Fruit fly (Drosophila melanogaster) whole organism, embryonic: ENCODE results near the gene OS9.

ENCODE experiments used
- Adf1 ChIP-seq: fragments of 200-800 bp; sonication (Bioruptor generic); IDR thresholded peaks from 2 replicates; pipeline ENCODE4 v1.3.6; 2022; ENCODE audit warnings: missing biosample characterization, missing genetic modification characterization
- Antp ChIP-seq: fragments of 200-800 bp; sonication (Bioruptor generic); optimal IDR thresholded peaks from 3 replicates; lab custom pipeline; 2016; ENCODE audit warnings: missing biosample characterization, missing genetic modification characterization
- Atf6 ChIP-seq: fragments of 200-800 bp; sonication (Bioruptor generic); IDR thresholded peaks from 2 replicates; pipeline ENCODE4 v1.3.6; 2022; ENCODE audit warnings: missing biosample characterization, missing genetic modification characterization
- B-H2 ChIP-seq: fragments of 200-800 bp; sonication (Bioruptor generic); optimal IDR thresholded peaks from 2 replicates; lab custom pipeline; 2018; ENCODE audit warnings: missing biosample characterization, mild to moderate bottlenecking, missing genetic modification characterization
- CG10654 ChIP-seq: fragments of 200-800 bp; sonication (Bioruptor generic); optimal IDR thresholded peaks from 2 replicates; lab custom pipeline; 2016; ENCODE audit warnings: missing biosample characterization, missing genetic modification characterization
- CG10979 ChIP-seq: fragments of 200-800 bp; sonication (Bioruptor generic); optimal IDR thresholded peaks from 2 replicates; lab custom pipeline; 2018; ENCODE audit warnings: missing biosample characterization, mild to moderate bottlenecking, missing genetic modification characterization, moderate library complexity
- CG11085 ChIP-seq: fragments of 200-800 bp; sonication (Bioruptor generic); IDR thresholded peaks from 2 replicates; pipeline ENCODE4 v1.3.6; 2022; ENCODE audit warnings: missing biosample characterization, missing genetic modification characterization
- CG11398 ChIP-seq: fragments of 200-800 bp; sonication (Bioruptor generic); optimal IDR thresholded peaks from 2 replicates; lab custom pipeline; 2016; ENCODE audit warnings: missing biosample characterization, missing genetic modification characterization
- CG12155 ChIP-seq: fragments of 200-800 bp; sonication (Bioruptor generic); optimal IDR thresholded peaks from 3 replicates; lab custom pipeline; 2016; ENCODE audit warnings: missing biosample characterization, missing genetic modification characterization
- CG12659 ChIP-seq: fragments of 200-800 bp; sonication (Bioruptor generic); optimal IDR thresholded peaks from 3 replicates; lab custom pipeline; 2017; ENCODE audit warnings: mild to moderate bottlenecking, missing biosample characterization, missing genetic modification reagents, missing genetic modification characterization
- CG12769 ChIP-seq: fragments of 200-800 bp; sonication (Bioruptor generic); optimal IDR thresholded peaks from 2 replicates; lab custom pipeline; 2019; ENCODE audit warnings: missing biosample characterization, mild to moderate bottlenecking, missing genetic modification characterization, moderate library complexity
- CG13775 ChIP-seq: fragments of 200-800 bp; sonication (Bioruptor generic); optimal IDR thresholded peaks from 3 replicates; lab custom pipeline; 2017; ENCODE audit warnings: missing biosample characterization, mild to moderate bottlenecking, missing genetic modification characterization
- CG15479 ChIP-seq: fragments of 200-800 bp; sonication (Bioruptor generic); optimal IDR thresholded peaks from 3 replicates; lab custom pipeline; 2019; ENCODE audit warnings: missing biosample characterization, mild to moderate bottlenecking, missing genetic modification characterization, moderate library complexity
- CG18476 ChIP-seq: fragments of 200-800 bp; sonication (Bioruptor generic); optimal IDR thresholded peaks from 2 replicates; lab custom pipeline; 2016; ENCODE audit warnings: missing biosample characterization, mild to moderate bottlenecking, missing genetic modification characterization
- CG2199 ChIP-seq: fragments of 200-800 bp; sonication (Bioruptor generic); IDR thresholded peaks from 3 replicates; pipeline ENCODE4 v1.3.6; 2022; ENCODE audit warnings: missing biosample characterization, missing genetic modification characterization
- CG2678 ChIP-seq: fragments of 200-800 bp; sonication (Bioruptor generic); optimal IDR thresholded peaks from 3 replicates; lab custom pipeline; 2019; ENCODE audit warnings: missing biosample characterization, mild to moderate bottlenecking, missing genetic modification characterization, moderate library complexity
- CG3847 ChIP-seq: fragments of 200-800 bp; sonication (Bioruptor generic); IDR thresholded peaks from 2 replicates; pipeline ENCODE4 v1.3.6; 2022; ENCODE audit warnings: missing biosample characterization, missing genetic modification characterization
- CG6765 ChIP-seq: fragments of 200-800 bp; sonication (Bioruptor generic); optimal IDR thresholded peaks from 3 replicates; lab custom pipeline; 2017; ENCODE audit warnings: missing biosample characterization, mild to moderate bottlenecking, missing genetic modification characterization
- CG7357 ChIP-seq: fragments of 200-800 bp; sonication (Bioruptor generic); IDR thresholded peaks from 3 replicates; pipeline ENCODE4 v1.3.6; 2022; ENCODE audit warnings: missing biosample characterization, missing genetic modification characterization
- CG7928 ChIP-seq: fragments of 200-800 bp; sonication (Bioruptor generic); optimal IDR thresholded peaks from 2 replicates; lab custom pipeline; 2017; ENCODE audit warnings: missing biosample characterization, mild to moderate bottlenecking, missing genetic modification characterization
- CG8765 ChIP-seq: fragments of 200-800 bp; sonication (Bioruptor generic); IDR thresholded peaks from 2 replicates; pipeline ENCODE4 v1.3.6; 2022; ENCODE audit warnings: missing biosample characterization, missing genetic modification characterization
- CG9437 ChIP-seq: fragments of 200-800 bp; sonication (Bioruptor generic); optimal IDR thresholded peaks from 2 replicates; lab custom pipeline; 2018; ENCODE audit warnings: missing biosample characterization, mild to moderate bottlenecking, missing genetic modification characterization
- CG9876 ChIP-seq: fragments of 200-800 bp; sonication (Bioruptor generic); optimal IDR thresholded peaks from 2 replicates; lab custom pipeline; 2016; ENCODE audit warnings: missing biosample characterization, missing genetic modification characterization
- CHES-1-like ChIP-seq: fragments of 200-800 bp; sonication (Bioruptor generic); optimal IDR thresholded peaks from 2 replicates; lab custom pipeline; 2016; ENCODE audit warnings: missing biosample characterization, missing genetic modification characterization
- D19A ChIP-seq: fragments of 200-800 bp; optimal IDR thresholded peaks from 3 replicates; lab custom pipeline; 2019; ENCODE audit warnings: missing biosample characterization, mild to moderate bottlenecking, missing genetic modification characterization, moderate library complexity
- Drgx ChIP-seq: fragments of 200-800 bp; sonication (Bioruptor generic); IDR thresholded peaks from 2 replicates; pipeline ENCODE4 v1.3.6; 2022; ENCODE audit warnings: missing biosample characterization, missing genetic modification characterization
- Elba2 ChIP-seq: fragments of 200-800 bp; sonication (Bioruptor generic); optimal IDR thresholded peaks from 3 replicates; lab custom pipeline; 2016; ENCODE audit warnings: missing biosample characterization, missing genetic modification characterization
- Fer1 ChIP-seq: fragments of 200-800 bp; sonication (Bioruptor generic); optimal IDR thresholded peaks from 2 replicates; lab custom pipeline; 2017; ENCODE audit warnings: missing biosample characterization, mild to moderate bottlenecking, missing genetic modification characterization
- Gsc ChIP-seq: fragments of 200-800 bp; sonication (Bioruptor generic); IDR thresholded peaks from 2 replicates; pipeline ENCODE4 v1.3.6; 2022; ENCODE audit warnings: missing biosample characterization, missing genetic modification characterization
- HLH4C ChIP-seq: fragments of 200-800 bp; sonication (Bioruptor generic); IDR thresholded peaks from 3 replicates; pipeline ENCODE4 v1.3.6; 2022; ENCODE audit warnings: missing biosample characterization, missing genetic modification characterization; ENCODE audit not compliant: partially characterized antibody
- HLHmδ ChIP-seq: fragments of 200-800 bp; sonication (Bioruptor generic); optimal IDR thresholded peaks from 2 replicates; lab custom pipeline; 2018; ENCODE audit warnings: missing biosample characterization, mild to moderate bottlenecking, missing genetic modification characterization, moderate library complexity
- Hand ChIP-seq: fragments of 200-800 bp; sonication (Bioruptor generic); optimal IDR thresholded peaks from 2 replicates; lab custom pipeline; 2017; ENCODE audit warnings: mild to moderate bottlenecking, missing biosample characterization, missing genetic modification reagents, missing genetic modification characterization
- HmgZ ChIP-seq: fragments of 200-800 bp; sonication (Bioruptor generic); optimal IDR thresholded peaks from 2 replicates; lab custom pipeline; 2018; ENCODE audit warnings: missing biosample characterization, mild to moderate bottlenecking, missing genetic modification characterization
- MBD-R2 ChIP-seq: fragments of 200-800 bp; sonication (Bioruptor generic); IDR thresholded peaks from 2 replicates; pipeline ENCODE4 v1.3.6; 2022; ENCODE audit warnings: missing biosample characterization, missing genetic modification characterization
- NK7.1 ChIP-seq: fragments of 200-800 bp; sonication (Bioruptor generic); optimal IDR thresholded peaks from 3 replicates; lab custom pipeline; 2016; ENCODE audit warnings: missing biosample characterization, missing genetic modification characterization
- Tbp ChIP-seq: fragments of >200 bp; optimal IDR thresholded peaks from 2 replicates; lab custom pipeline; 2018; ENCODE audit warnings: missing biosample characterization, missing genetic modification characterization
- amos ChIP-seq: fragments of 200-800 bp; sonication (Bioruptor generic); IDR thresholded peaks from 2 replicates; pipeline ENCODE4 v1.3.6; 2022; ENCODE audit warnings: missing biosample characterization, missing genetic modification characterization; ENCODE audit not compliant: partially characterized antibody
- chm ChIP-seq: fragments of 200-800 bp; sonication (Bioruptor generic); IDR thresholded peaks from 2 replicates; pipeline ENCODE4 v1.3.6; 2022; ENCODE audit warnings: missing biosample characterization, missing genetic modification characterization
- eve ChIP-seq, 2 experiments: fragments of >200 bp; optimal IDR thresholded peaks; 2 replicates each; lab custom pipeline; 2017; ENCODE audit warnings: missing biosample characterization in 2 of 2, missing genetic modification characterization in 2 of 2
- gt ChIP-seq: fragments of 200-800 bp; sonication (Bioruptor generic); IDR thresholded peaks from 2 replicates; pipeline ENCODE4 v1.3.6; 2022; ENCODE audit warnings: missing biosample characterization, missing genetic modification characterization
- h ChIP-seq: fragments of >200 bp; optimal IDR thresholded peaks from 2 replicates; lab custom pipeline; 2017
- lilli ChIP-seq: fragments of 200-800 bp; sonication (Bioruptor generic); optimal IDR thresholded peaks from 3 replicates; lab custom pipeline; 2016; ENCODE audit warnings: missing biosample characterization, missing genetic modification characterization
- onecut ChIP-seq: fragments of 200-800 bp; sonication (Bioruptor generic); IDR thresholded peaks from 2 replicates; pipeline ENCODE4 v1.3.6; 2022; ENCODE audit warnings: missing biosample characterization, missing genetic modification characterization
- org-1 ChIP-seq: fragments of 200-800 bp; sonication (Bioruptor generic); optimal IDR thresholded peaks from 2 replicates; lab custom pipeline; 2017; ENCODE audit warnings: missing biosample characterization, missing genetic modification characterization
- peb ChIP-seq: fragments of 200-800 bp; sonication (Bioruptor generic); IDR thresholded peaks from 2 replicates; pipeline ENCODE4 v1.3.6; 2022; ENCODE audit warnings: missing biosample characterization, missing genetic modification characterization
- repo ChIP-seq: fragments of 200-800 bp; sonication (Bioruptor generic); optimal IDR thresholded peaks from 2 replicates; lab custom pipeline; 2016; ENCODE audit warnings: missing biosample characterization, missing genetic modification characterization
- sima ChIP-seq: fragments of 200-800 bp; sonication (Bioruptor generic); optimal IDR thresholded peaks from 2 replicates; lab custom pipeline; 2016; ENCODE audit warnings: missing biosample characterization, missing genetic modification characterization
- sna ChIP-seq: fragments of 200-800 bp; sonication (Bioruptor generic); IDR thresholded peaks from 2 replicates; pipeline ENCODE4 v1.3.6; 2022; ENCODE audit warnings: missing biosample characterization, missing genetic modification characterization; ENCODE audit not compliant: partially characterized antibody
- ssp ChIP-seq: fragments of 200-800 bp; sonication (Bioruptor generic); IDR thresholded peaks from 2 replicates; pipeline ENCODE4 v1.3.6; 2022; ENCODE audit warnings: missing biosample characterization, missing genetic modification characterization
- tna ChIP-seq: fragments of 200-800 bp; sonication (Bioruptor generic); IDR thresholded peaks from 2 replicates; pipeline ENCODE4 v1.3.6; 2022; ENCODE audit warnings: missing biosample characterization, missing genetic modification characterization; ENCODE audit not compliant: partially characterized antibody
- z ChIP-seq: fragments of 200-800 bp; sonication (Bioruptor generic); IDR thresholded peaks from 3 replicates; pipeline ENCODE4 v1.3.6; 2022; ENCODE audit warnings: missing biosample characterization, missing genetic modification characterization

The OS9 gene

dm6 chr2L:19935085-19935846, 31.0 kb downstream of the OS9 start (continued):
- TF ChIP-seq chm (GFP tag; lab: Robert Waterston, UW) (peak; percentile 79), CG12155 (GFP tag; lab: Kevin White, UChicago) (no peak), HLHmδ (peak; percentile 81), Fer1 (GFP tag; lab: Kevin White, UChicago) (peak; percentile 52), CG8765 (GFP tag; lab: Robert Waterston, UW) (no peak), onecut (GFP tag; lab: Robert Waterston, UW) (no peak), MBD-R2 (GFP tag; lab: Robert Waterston, UW) (no peak), repo (GFP tag; lab: Kevin White, UChicago) (no peak), h (lab: Kevin White, UChicago) (no peak), eve (GFP tag; optimal IDR thresholded peaks at IDR 0.05; lab: Kevin White, UChicago) (peak in 1 of 2 experiments; percentile 5), HmgZ (tag; lab: Kevin White, UChicago) (peak; percentile 70), NK7.1 (GFP tag; lab: Kevin White, UChicago) (no peak), z (GFP tag; lab: Robert Waterston, UW) (peak; percentile 68; the same call in 2 of the 3 replicates), CG11398 (GFP tag; lab: Kevin White, UChicago) (no peak), CG7928 (GFP tag; lab: Kevin White, UChicago) (no peak), sima (GFP tag; lab: Kevin White, UChicago) (no peak), CG12769 (tag; lab: Kevin White, UChicago) (peak; percentile 80), CG13775 (GFP tag; lab: Kevin White, UChicago) (no peak), CG9876 (GFP tag; lab: Kevin White, UChicago) (no peak), ssp (no peak), lilli (GFP tag; lab: Kevin White, UChicago) (no peak), Hand (GFP tag; lab: Kevin White, UChicago) (no peak), CG9437 (no peak), Tbp (GFP tag; lab: Kevin White, UChicago) (no peak), CG3847 (no peak), Gsc (GFP tag; lab: Robert Waterston, UW) (no peak), CG2678 (tag; lab: Kevin White, UChicago) (peak; percentile 27), Drgx (GFP tag; lab: Robert Waterston, UW) (peak; percentile 44; the same call in 1 of the 2 replicates), sna (GFP tag; lab: Robert Waterston, UW) (no peak), CG18476 (GFP tag; lab: Kevin White, UChicago) (no peak), CHES-1-like (GFP tag; lab: Kevin White, UChicago) (peak; percentile 9), CG15479 (GFP tag; lab: Kevin White, UChicago) (peak; percentile 18), peb (no peak), CG11085 (GFP tag; lab: Robert Waterston, UW) (no peak), amos (GFP tag; lab: Robert Waterston, UW) (peak; percentile 64), B-H2 (no peak), CG10979 (tag; lab: Kevin White, UChicago) (peak; percentile 11), CG6765 (GFP tag; lab: Kevin White, UChicago) (no peak), gt (GFP tag; lab: Robert Waterston, UW) (no peak), CG2199 (GFP tag; lab: Robert Waterston, UW) (peak; percentile 92), Atf6 (peak; percentile 52; the same call in 1 of the 2 replicates), tna (peak; percentile 55; the same call in 1 of the 2 replicates), Elba2 (GFP tag; lab: Kevin White, UChicago) (no peak), HLH4C (peak; percentile 44; the same call in 1 of the 3 replicates), org-1 (GFP tag; lab: Kevin White, UChicago) (no peak), Adf1 (GFP tag; lab: Robert Waterston, UW) (peak; percentile 58; the same call in 1 of the 2 replicates), CG7357 (no peak), D19A (tag; lab: Kevin White, UChicago) (no peak), CG12659 (peak; percentile 31), Antp (GFP tag; lab: Kevin White, UChicago) (no peak), CG10654 (GFP tag; lab: Kevin White, UChicago) (no peak)
